Fruit fly (Drosophila melanogaster) whole organism, embryonic: ENCODE data around the gene Aef1.

Experiments
- Ada2b ChIP-seq: fragments of 200-800 bp; sonication (Bioruptor generic); IDR thresholded peaks from 2 replicates; pipeline ENCODE4 v1.3.6; 2022; ENCODE audit warnings: missing biosample characterization, missing genetic modification characterization
- B-H2 ChIP-seq: fragments of 200-800 bp; sonication (Bioruptor generic); optimal IDR thresholded peaks from 2 replicates; lab custom pipeline; 2018; ENCODE audit warnings: missing biosample characterization, mild to moderate bottlenecking, missing genetic modification characterization
- Blimp-1 ChIP-seq: fragments of 200-800 bp; sonication (Bioruptor generic); optimal IDR thresholded peaks from 3 replicates; lab custom pipeline; 2018; ENCODE audit warnings: missing biosample characterization, missing genetic modification characterization, mild to moderate bottlenecking, moderate library complexity, missing genetic modification reagents
- CG1024 ChIP-seq: fragments of 200-800 bp; sonication (Bioruptor generic); IDR thresholded peaks from 2 replicates; pipeline ENCODE4 v1.3.6; 2022; ENCODE audit warnings: missing biosample characterization, missing genetic modification characterization
- CG12942 ChIP-seq: fragments of 200-800 bp; sonication (Bioruptor generic); optimal IDR thresholded peaks from 3 replicates; lab custom pipeline; 2016; ENCODE audit warnings: missing biosample characterization, missing genetic modification characterization
- CG13296 ChIP-seq: fragments of 200-800 bp; sonication (Bioruptor generic); optimal IDR thresholded peaks from 3 replicates; lab custom pipeline; 2018; ENCODE audit warnings: missing biosample characterization, mild to moderate bottlenecking, missing genetic modification characterization
- CG13624 ChIP-seq: fragments of 200-800 bp; sonication (Bioruptor generic); optimal IDR thresholded peaks from 2 replicates; lab custom pipeline; 2016; ENCODE audit warnings: missing biosample characterization, missing genetic modification characterization
- CG17186 ChIP-seq: fragments of 200-800 bp; sonication (Bioruptor generic); optimal IDR thresholded peaks from 3 replicates; lab custom pipeline; 2017; ENCODE audit warnings: missing biosample characterization, missing genetic modification reagents, missing genetic modification characterization
- CG17568 ChIP-seq: fragments of 200-800 bp; sonication (Bioruptor generic); optimal IDR thresholded peaks from 2 replicates; lab custom pipeline; 2018; ENCODE audit warnings: missing biosample characterization, mild to moderate bottlenecking, missing genetic modification characterization, moderate library complexity
- CG17912 ChIP-seq: fragments of 200-800 bp; sonication (Bioruptor generic); optimal IDR thresholded peaks from 2 replicates; lab custom pipeline; 2018; ENCODE audit warnings: missing biosample characterization, mild to moderate bottlenecking, missing genetic modification characterization
- CG2199 ChIP-seq: fragments of 200-800 bp; sonication (Bioruptor generic); IDR thresholded peaks from 3 replicates; pipeline ENCODE4 v1.3.6; 2022; ENCODE audit warnings: missing biosample characterization, missing genetic modification characterization
- CG31224 ChIP-seq: fragments of 200-800 bp; sonication (Bioruptor generic); IDR thresholded peaks from 2 replicates; pipeline ENCODE4 v1.3.6; 2022; ENCODE audit warnings: missing biosample characterization, missing genetic modification characterization
- CG32767 ChIP-seq: fragments of 200-800 bp; sonication (Bioruptor generic); IDR thresholded peaks from 2 replicates; pipeline ENCODE4 v1.3.6; 2022; ENCODE audit warnings: missing biosample characterization, missing genetic modification characterization
- CG3281 ChIP-seq: fragments of 200-800 bp; sonication (Bioruptor generic); optimal IDR thresholded peaks from 3 replicates; lab custom pipeline; 2017; ENCODE audit warnings: missing biosample characterization, mild to moderate bottlenecking, missing genetic modification characterization
- CG3847 ChIP-seq: fragments of 200-800 bp; sonication (Bioruptor generic); IDR thresholded peaks from 2 replicates; pipeline ENCODE4 v1.3.6; 2022; ENCODE audit warnings: missing biosample characterization, missing genetic modification characterization
- CG4404 ChIP-seq: fragments of 200-800 bp; sonication (Bioruptor generic); IDR thresholded peaks from 2 replicates; pipeline ENCODE4 v1.3.6; 2022; ENCODE audit warnings: missing biosample characterization, missing genetic modification characterization
- CG7357 ChIP-seq: fragments of 200-800 bp; sonication (Bioruptor generic); IDR thresholded peaks from 3 replicates; pipeline ENCODE4 v1.3.6; 2022; ENCODE audit warnings: missing biosample characterization, missing genetic modification characterization
- CG7556 ChIP-seq: fragments of 200-800 bp; sonication (Bioruptor generic); optimal IDR thresholded peaks from 2 replicates; lab custom pipeline; 2017; ENCODE audit warnings: missing biosample characterization, mild to moderate bottlenecking, missing genetic modification characterization
- CG9609 ChIP-seq: fragments of 200-800 bp; sonication (Bioruptor generic); optimal IDR thresholded peaks from 3 replicates; lab custom pipeline; 2016; ENCODE audit warnings: missing biosample characterization, missing genetic modification characterization
- CG9932 ChIP-seq: fragments of 200-800 bp; sonication (Bioruptor generic); IDR thresholded peaks from 2 replicates; pipeline ENCODE4 v1.3.6; 2022; ENCODE audit warnings: missing biosample characterization, missing genetic modification characterization
- Dek ChIP-seq: fragments of 200-800 bp; sonication (Bioruptor generic); optimal IDR thresholded peaks from 3 replicates; lab custom pipeline; 2019; ENCODE audit warnings: missing biosample characterization, mild to moderate bottlenecking, missing genetic modification characterization, moderate library complexity
- Dfd ChIP-seq, 2 experiments: fragments of >200 bp; optimal IDR thresholded peaks; 2 replicates each; lab custom pipeline; 2017; ENCODE audit warnings: missing biosample characterization in 2 of 2, missing genetic modification characterization in 2 of 2
- Dref ChIP-seq: fragments of 200-800 bp; sonication (Bioruptor generic); IDR thresholded peaks from 2 replicates; pipeline ENCODE4 v1.3.6; 2022; ENCODE audit warnings: missing biosample characterization, missing genetic modification characterization
- Drgx ChIP-seq: fragments of 200-800 bp; sonication (Bioruptor generic); IDR thresholded peaks from 2 replicates; pipeline ENCODE4 v1.3.6; 2022; ENCODE audit warnings: missing biosample characterization, missing genetic modification characterization
- Hr3 ChIP-seq: fragments of 200-800 bp; sonication (Bioruptor generic); optimal IDR thresholded peaks from 3 replicates; lab custom pipeline; 2016; ENCODE audit warnings: missing biosample characterization, missing genetic modification characterization
- Hr51 ChIP-seq, 2 experiments: fragments of 200-800 bp; sonication (Bioruptor generic); optimal IDR thresholded peaks; 2 replicates in 1 of 2; 3 replicates in 1 of 2; lab custom pipeline; 2016 to 2018; ENCODE audit warnings: missing biosample characterization in 2 of 2, missing genetic modification characterization in 2 of 2, mild to moderate bottlenecking in 1 of 2, moderate library complexity in 1 of 2
- Lhr ChIP-seq: fragments of 200-800 bp; sonication (Bioruptor generic); optimal IDR thresholded peaks from 3 replicates; lab custom pipeline; 2017; ENCODE audit warnings: mild to moderate bottlenecking, missing biosample characterization, missing genetic modification reagents, missing genetic modification characterization
- NFAT ChIP-seq: fragments of 200-800 bp; sonication (Bioruptor generic); IDR thresholded peaks from 2 replicates; pipeline ENCODE4 v1.3.6; 2022; ENCODE audit warnings: missing biosample characterization, missing genetic modification characterization
- Oaz ChIP-seq: fragments of 200-800 bp; sonication (Bioruptor generic); IDR thresholded peaks from 2 replicates; pipeline ENCODE4 v1.3.6; 2022; ENCODE audit warnings: missing biosample characterization, missing genetic modification characterization
- Scr ChIP-seq: fragments of 200-800 bp; sonication (Bioruptor generic); IDR thresholded peaks from 2 replicates; pipeline ENCODE4 v1.3.6; 2022; ENCODE audit warnings: missing biosample characterization, missing genetic modification characterization; ENCODE audit not compliant: partially characterized antibody
- al ChIP-seq: fragments of 200-800 bp; sonication (Bioruptor generic); IDR thresholded peaks from 2 replicates; pipeline ENCODE4 v1.3.6; 2022; ENCODE audit warnings: missing biosample characterization, missing genetic modification characterization
- az2 ChIP-seq: fragments of 200-800 bp; sonication (Bioruptor generic); optimal IDR thresholded peaks from 3 replicates; lab custom pipeline; 2016; ENCODE audit warnings: missing biosample characterization, missing genetic modification characterization
- btn ChIP-seq: fragments of 200-800 bp; sonication (Bioruptor generic); optimal IDR thresholded peaks from 2 replicates; lab custom pipeline; 2016; ENCODE audit warnings: missing biosample characterization, missing genetic modification characterization
- ci ChIP-seq: fragments of 200-800 bp; sonication (Bioruptor generic); IDR thresholded peaks from 3 replicates; pipeline ENCODE4 v1.3.6; 2022; ENCODE audit warnings: missing biosample characterization, missing genetic modification characterization
- eve ChIP-seq, 2 experiments: fragments of >200 bp; optimal IDR thresholded peaks; 2 replicates each; lab custom pipeline; 2017; ENCODE audit warnings: missing biosample characterization in 2 of 2, missing genetic modification characterization in 2 of 2
- fd3F ChIP-seq: fragments of 200-800 bp; sonication (Bioruptor generic); optimal IDR thresholded peaks from 2 replicates; lab custom pipeline; 2018; ENCODE audit warnings: missing biosample characterization, mild to moderate bottlenecking, missing genetic modification characterization, moderate library complexity
- grn ChIP-seq: fragments of 200-800 bp; sonication (Bioruptor generic); optimal IDR thresholded peaks from 3 replicates; lab custom pipeline; 2017; ENCODE audit warnings: missing biosample characterization, missing genetic modification characterization
- hth ChIP-seq: fragments of >200 bp; optimal IDR thresholded peaks from 2 replicates; lab custom pipeline; 2017; ENCODE audit warnings: inconsistent platforms
- ind ChIP-seq: fragments of 200-800 bp; sonication (Bioruptor generic); optimal IDR thresholded peaks from 3 replicates; lab custom pipeline; 2016; ENCODE audit warnings: missing biosample characterization, missing genetic modification characterization
- insv ChIP-seq, 2 experiments: fragments of 200-800 bp; sonication (Bioruptor generic); optimal IDR thresholded peaks; 3 replicates each; lab custom pipeline; 2016 to 2018; ENCODE audit warnings: missing biosample characterization in 2 of 2, missing genetic modification characterization in 2 of 2
- lmd ChIP-seq: fragments of 200-800 bp; sonication (Bioruptor generic); IDR thresholded peaks from 2 replicates; pipeline ENCODE4 v1.3.6; 2022; ENCODE audit warnings: missing biosample characterization, missing genetic modification characterization
- lov ChIP-seq, 2 experiments: fragments of 200-800 bp in 1 of 2; fragments of >200 bp in 1 of 2; sonication (Bioruptor generic) in 1 of 2; IDR thresholded peaks in 1 of 2; optimal IDR thresholded peaks in 1 of 2; 2 replicates in 1 of 2; 3 replicates in 1 of 2; pipeline versions ENCODE4 v1.3.6 to Lab custom; 2017 to 2022; ENCODE audit warnings: missing biosample characterization in 1 of 2, missing genetic modification characterization in 1 of 2
- luna ChIP-seq: fragments of 200-800 bp; sonication (Bioruptor generic); optimal IDR thresholded peaks from 2 replicates; lab custom pipeline; 2016; ENCODE audit warnings: missing biosample characterization, missing genetic modification characterization
- maf-S ChIP-seq: fragments of 200-800 bp; sonication (Bioruptor generic); optimal IDR thresholded peaks from 2 replicates; lab custom pipeline; 2016; ENCODE audit warnings: missing biosample characterization, missing genetic modification characterization
- nerfin-1 ChIP-seq: fragments of 200-800 bp; sonication (Bioruptor generic); optimal IDR thresholded peaks from 3 replicates; lab custom pipeline; 2019; ENCODE audit warnings: missing biosample characterization, mild to moderate bottlenecking, missing genetic modification characterization, moderate library complexity
- onecut ChIP-seq: fragments of 200-800 bp; sonication (Bioruptor generic); IDR thresholded peaks from 2 replicates; pipeline ENCODE4 v1.3.6; 2022; ENCODE audit warnings: missing biosample characterization, missing genetic modification characterization
- pho ChIP-seq: fragments of 200-800 bp; sonication (Bioruptor generic); optimal IDR thresholded peaks from 2 replicates; lab custom pipeline; 2016; ENCODE audit warnings: missing biosample characterization, missing genetic modification characterization
- slp2 ChIP-seq: fragments of 200-800 bp; sonication (Bioruptor generic); optimal IDR thresholded peaks from 2 replicates; lab custom pipeline; 2016; ENCODE audit warnings: missing biosample characterization, missing genetic modification characterization
- trh ChIP-seq: fragments of 200-800 bp; sonication (Bioruptor generic); optimal IDR thresholded peaks from 2 replicates; lab custom pipeline; 2016; ENCODE audit warnings: missing biosample characterization, missing genetic modification characterization
- yki ChIP-seq: fragments of >200 bp; optimal IDR thresholded peaks from 3 replicates; lab custom pipeline; 2018
- zen2 ChIP-seq: fragments of 200-800 bp; sonication (Bioruptor generic); IDR thresholded peaks from 3 replicates; pipeline ENCODE4 v1.3.6; 2022; ENCODE audit warnings: missing biosample characterization, missing genetic modification characterization; ENCODE audit not compliant: partially characterized antibody
- zfh2 ChIP-seq: fragments of 200-800 bp; sonication (Bioruptor generic); optimal IDR thresholded peaks from 2 replicates; lab custom pipeline; 2016; ENCODE audit warnings: missing biosample characterization, missing genetic modification characterization

Gene Aef1

DNA sequence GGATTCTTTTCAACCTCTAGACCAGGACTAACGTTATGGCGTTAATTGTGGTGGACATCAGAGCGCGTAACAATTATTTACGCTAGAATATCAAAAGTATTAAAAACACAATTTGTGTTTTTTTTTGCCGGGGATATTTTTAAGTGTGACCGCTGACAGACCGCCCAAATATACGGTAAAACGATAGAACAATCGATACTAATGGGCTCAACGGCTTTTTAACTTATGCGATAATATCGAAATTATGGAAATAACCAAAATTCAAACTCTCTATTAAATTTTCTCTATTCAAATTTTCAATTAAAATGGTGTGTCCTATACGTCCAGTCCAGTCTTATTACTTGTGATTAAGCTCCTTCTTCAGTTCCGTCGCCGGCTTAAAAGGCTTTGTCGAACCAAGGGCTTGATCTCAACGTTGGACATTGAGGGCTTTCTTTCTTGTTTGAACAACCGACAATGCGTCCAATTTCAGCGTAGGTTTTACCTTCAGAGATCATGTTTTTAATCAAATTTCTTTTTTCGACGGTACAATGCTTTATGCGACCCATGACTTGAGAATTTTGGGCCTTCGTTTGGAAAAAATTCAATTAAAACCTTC lies 8.1 kb downstream of the Aef1 start, which contains the start of gene CG5664 (continued):
- TF ChIP-seq CG3847 (GFP tag; lab: Robert Waterston, UW): 0 out of 2 replicates have a peak, but pooled peaks have one; percentile 26
- TF ChIP-seq pho (GFP tag; lab: Kevin White, UChicago): no peak
- TF ChIP-seq CG17912 (GFP tag; lab: Kevin White, UChicago): no peak
- no peak for TF ChIP-seq onecut (GFP tag; lab: Robert Waterston, UW)
- no peak for TF ChIP-seq CG13296 (GFP tag; lab: Kevin White, UChicago)
- TF ChIP-seq trh (GFP tag; lab: Kevin White, UChicago): no peak
- TF ChIP-seq lov (optimal IDR thresholded peaks at IDR 0.05; lab: Kevin White, UChicago): no peak
- TF ChIP-seq lov (GFP tag; IDR thresholded peaks at IDR 0.05; lab: Robert Waterston, UW): no peak
- peak; percentile 66 for TF ChIP-seq Dref (GFP tag; lab: Robert Waterston, UW)
- TF ChIP-seq Hr51 (GFP tag; optimal IDR thresholded peaks at IDR 0.05; lab: Kevin White, UChicago): no peak
- no peak for TF ChIP-seq Ada2b
- TF ChIP-seq zfh2 (GFP tag; lab: Kevin White, UChicago): no peak
- no peak for TF ChIP-seq ci (GFP tag; lab: Robert Waterston, UW)
- no peak for TF ChIP-seq CG7357
- no peak for TF ChIP-seq nerfin-1 (tag; lab: Kevin White, UChicago)
- no peak for TF ChIP-seq Blimp-1
- no peak for TF ChIP-seq CG13624 (GFP tag; lab: Kevin White, UChicago)
- TF ChIP-seq CG7556 (GFP tag; lab: Kevin White, UChicago): no peak
- no peak for TF ChIP-seq CG9932
- no peak for TF ChIP-seq Dek (tag; lab: Kevin White, UChicago)
- TF ChIP-seq CG3281 (GFP tag; lab: Kevin White, UChicago): no peak
- no peak for TF ChIP-seq CG4404
- no peak for TF ChIP-seq fd3F (GFP tag; lab: Kevin White, UChicago)
- no peak for TF ChIP-seq CG2199
- TF ChIP-seq CG12942 (GFP tag; lab: Kevin White, UChicago): no peak
- TF ChIP-seq CG31224: no peak
- no peak for TF ChIP-seq btn (GFP tag; lab: Kevin White, UChicago)
- no peak for TF ChIP-seq Lhr (GFP tag; lab: Kevin White, UChicago)
- TF ChIP-seq B-H2 (GFP tag; lab: Kevin White, UChicago): no peak
- TF ChIP-seq lmd: no peak
- no peak for TF ChIP-seq CG32767
- peak; percentile 86 for TF ChIP-seq Scr (GFP tag; lab: Robert Waterston, UW)
- no peak for TF ChIP-seq CG1024 (GFP tag; lab: Robert Waterston, UW)
- TF ChIP-seq luna (GFP tag; lab: Kevin White, UChicago): no peak
- no peak for TF ChIP-seq az2 (GFP tag; lab: Kevin White, UChicago)
- TF ChIP-seq eve (GFP tag; optimal IDR thresholded peaks at IDR 0.05; lab: Kevin White, UChicago): no peak
- TF ChIP-seq Hr3 (GFP tag; lab: Kevin White, UChicago): no peak
- TF ChIP-seq slp2 (GFP tag; lab: Kevin White, UChicago): no peak
- TF ChIP-seq NFAT (GFP tag; lab: Robert Waterston, UW): no peak
- no peak for TF ChIP-seq hth (lab: Kevin White, UChicago)
- TF ChIP-seq ind (GFP tag; lab: Kevin White, UChicago): no peak
- TF ChIP-seq zen2 (GFP tag; lab: Robert Waterston, UW): peak; percentile 79
- TF ChIP-seq Drgx (GFP tag; lab: Robert Waterston, UW): no peak
- no peak for TF ChIP-seq grn (GFP tag; lab: Kevin White, UChicago)
- TF ChIP-seq insv (GFP tag; optimal IDR thresholded peaks at IDR 0.05; lab: Kevin White, UChicago): no peak
- TF ChIP-seq Oaz: no peak
- no peak for TF ChIP-seq al (GFP tag; lab: Robert Waterston, UW)
- no peak for TF ChIP-seq CG17568 (GFP tag; lab: Kevin White, UChicago)
- no peak for TF ChIP-seq Dfd (GFP tag; optimal IDR thresholded peaks at IDR 0.05; lab: Kevin White, UChicago)
- no peak for TF ChIP-seq CG9609 (GFP tag; lab: Kevin White, UChicago)
- no peak for TF ChIP-seq CG17186 (GFP tag; lab: Kevin White, UChicago)
- TF ChIP-seq yki: no peak
- no peak for TF ChIP-seq maf-S (GFP tag; lab: Kevin White, UChicago)
